Worm (Caenorhabditis elegans): ENCODE data around the gene thoc-2.

DNA sequence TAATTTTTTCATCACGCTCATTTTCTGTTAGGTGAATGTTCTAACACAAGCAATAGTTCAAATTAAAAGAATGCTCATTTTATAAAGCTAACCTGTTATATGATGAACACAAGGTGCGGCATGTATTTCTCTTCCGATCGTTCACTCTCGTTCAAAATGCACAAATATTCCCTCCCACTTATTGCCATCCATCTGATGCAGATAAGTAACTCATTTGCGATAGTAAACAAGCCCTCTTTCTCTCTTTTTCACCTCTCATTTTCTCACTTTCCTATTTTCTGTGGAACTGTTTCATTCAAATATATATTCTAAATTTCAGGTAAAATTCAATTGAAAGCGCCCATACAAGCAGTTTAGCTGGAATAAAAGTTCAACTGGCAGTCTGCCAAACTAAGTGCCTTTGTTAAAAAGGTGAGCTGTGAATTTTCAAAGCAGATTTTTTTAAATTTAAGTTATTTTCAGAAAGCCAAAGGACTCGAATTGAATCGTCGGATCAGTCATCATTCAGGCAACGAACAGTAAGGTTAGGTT is 21.8 kb upstream of the thoc-2 start, which contains the start of the genes trmt-10C.2 and C56G2.22:
- no peak for TF ChIP-seq egl-27 (tag; optimal IDR thresholded peaks at IDR 0.05)
- no peak for TF ChIP-seq vab-7 (GFP tag; IDR thresholded peaks at IDR 0.05)
- TF ChIP-seq nhr-28 (tag; optimal IDR thresholded peaks at IDR 0.05) = no peak
- TF ChIP-seq daf-19 (GFP tag; conservative IDR thresholded peaks at IDR 0.05) = no peak
- no peak for TF ChIP-seq unc-62 (GFP tag; optimal IDR thresholded peaks at IDR 0.05 in 1 of 2)
- no peak for TF ChIP-seq unc-62 (tag; optimal IDR thresholded peaks at IDR 0.05)

Measured in whole organism, L4 larva.